Fruit fly (Drosophila melanogaster) whole organism, adult: ENCODE data around the gene PDCD-5.

ENCODE experiments used
- CG11617 ChIP-seq: fragments of 200-800 bp; sonication (Bioruptor generic); optimal IDR thresholded peaks from 2 replicates; lab custom pipeline; 2017; ENCODE audit warnings: mild to moderate bottlenecking, missing biosample characterization, missing genetic modification reagents, missing genetic modification characterization
- CG12768 ChIP-seq: fragments of 200-800 bp; sonication (Bioruptor generic); optimal IDR thresholded peaks from 2 replicates; lab custom pipeline; 2017; ENCODE audit warnings: missing biosample characterization, missing genetic modification characterization, mild to moderate bottlenecking, moderate library complexity, missing genetic modification reagents
- CG14711 ChIP-seq: fragments of 200-800 bp; sonication (Bioruptor generic); optimal IDR thresholded peaks from 2 replicates; lab custom pipeline; 2018; ENCODE audit warnings: missing biosample characterization, mild to moderate bottlenecking, missing genetic modification characterization, moderate library complexity
- CG1620 ChIP-seq: fragments of 200-800 bp; sonication (Bioruptor generic); optimal IDR thresholded peaks from 2 replicates; lab custom pipeline; 2016; ENCODE audit warnings: missing biosample characterization, missing genetic modification characterization
- CG33017 ChIP-seq: fragments of 200-800 bp; sonication (Bioruptor generic); optimal IDR thresholded peaks from 2 replicates; lab custom pipeline; 2018; ENCODE audit warnings: missing biosample characterization, mild to moderate bottlenecking, missing genetic modification characterization, moderate library complexity
- CG5204 ChIP-seq: fragments of 200-800 bp; sonication (Bioruptor generic); optimal IDR thresholded peaks from 2 replicates; lab custom pipeline; 2016; ENCODE audit warnings: missing biosample characterization, missing genetic modification characterization
- CG7045 ChIP-seq: fragments of 200-800 bp; sonication (Bioruptor generic); optimal IDR thresholded peaks from 2 replicates; lab custom pipeline; 2017; ENCODE audit warnings: missing biosample characterization, mild to moderate bottlenecking, missing genetic modification characterization
- CG7101 ChIP-seq: fragments of 200-800 bp; sonication (Bioruptor generic); optimal IDR thresholded peaks from 2 replicates; lab custom pipeline; 2018; ENCODE audit warnings: missing biosample characterization, mild to moderate bottlenecking, missing genetic modification characterization, moderate library complexity
- Clk ChIP-seq: fragments of 200-800 bp; sonication (Bioruptor generic); optimal IDR thresholded peaks from 2 replicates; lab custom pipeline; 2017; ENCODE audit warnings: missing biosample characterization, missing genetic modification characterization
- Crg-1 ChIP-seq: fragments of 200-800 bp; sonication (Bioruptor generic); optimal IDR thresholded peaks from 2 replicates; lab custom pipeline; 2016; ENCODE audit warnings: missing biosample characterization, missing genetic modification characterization
- Hr96 ChIP-seq: fragments of 200-800 bp; sonication (Bioruptor generic); optimal IDR thresholded peaks from 2 replicates; lab custom pipeline; 2016; ENCODE audit warnings: missing biosample characterization, missing genetic modification characterization
- Mnt ChIP-seq: fragments of 200-800 bp; sonication (Bioruptor generic); optimal IDR thresholded peaks from 2 replicates; lab custom pipeline; 2016; ENCODE audit warnings: missing biosample characterization, mild to moderate bottlenecking, missing genetic modification characterization
- bab1 ChIP-seq: fragments of 200-800 bp; sonication (Bioruptor generic); optimal IDR thresholded peaks from 3 replicates; lab custom pipeline; 2019; ENCODE audit warnings: missing biosample characterization, mild to moderate bottlenecking, missing genetic modification characterization, moderate library complexity
- cic ChIP-seq: fragments of 200-800 bp; sonication (Bioruptor generic); optimal IDR thresholded peaks from 2 replicates; lab custom pipeline; 2017; ENCODE audit warnings: missing biosample characterization, mild to moderate bottlenecking, missing genetic modification characterization, moderate library complexity
- cnc ChIP-seq, 2 experiments: fragments of >200 bp; optimal IDR thresholded peaks; 2 replicates each; lab custom pipeline; 2017
- kay ChIP-seq: fragments of 200-800 bp; sonication (Bioruptor generic); peaks from one replicate; lab custom pipeline; 2016; ENCODE audit warnings: missing biosample characterization, missing genetic modification characterization, borderline replicate concordance
- ovo ChIP-seq: fragments of 200-800 bp; sonication (Bioruptor generic); optimal IDR thresholded peaks from 2 replicates; lab custom pipeline; 2016; ENCODE audit warnings: missing biosample characterization, missing genetic modification characterization
- pad ChIP-seq: fragments of 200-800 bp; sonication (Bioruptor generic); optimal IDR thresholded peaks from 3 replicates; lab custom pipeline; 2017; ENCODE audit warnings: missing biosample characterization, missing genetic modification characterization, mild to moderate bottlenecking, moderate library complexity, missing genetic modification reagents
- tj ChIP-seq: fragments of 200-800 bp; sonication (Bioruptor generic); optimal IDR thresholded peaks from 3 replicates; lab custom pipeline; 2017; ENCODE audit warnings: missing biosample characterization, mild to moderate bottlenecking, missing genetic modification characterization, moderate library complexity
- toe ChIP-seq: fragments of 200-800 bp; sonication (Bioruptor generic); optimal IDR thresholded peaks from 2 replicates; lab custom pipeline; 2016; ENCODE audit warnings: missing biosample characterization, missing genetic modification characterization

Gene PDCD-5

dm6 chr3L:16231857-16232256 lies at the start of gene PDCD-5, which contains the start of gene MED10:
Gene PDCD-5, minus strand, starts transcription at chr3L:16232038.
Gene MED10, plus strand, starts transcription at chr3L:16232084.
- TF ChIP-seq CG7101 (tag; lab: Kevin White, UChicago) (peak; percentile 11), toe (GFP tag; lab: Kevin White, UChicago) (no peak), CG7045 (GFP tag; lab: Kevin White, UChicago) (no peak), Crg-1 (GFP tag; lab: Kevin White, UChicago) (no peak), pad (GFP tag; lab: Kevin White, UChicago) (no peak), Mnt (GFP tag; lab: Kevin White, UChicago) (peak; percentile 54), bab1 (peak; percentile 70), CG33017 (no peak), Clk (GFP tag; lab: Kevin White, UChicago) (no peak), cic (GFP tag; lab: Kevin White, UChicago) (peak; percentile 28), CG1620 (GFP tag; lab: Kevin White, UChicago) (peak; percentile 19), kay (GFP tag; lab: Kevin White, UChicago) (no peak), Hr96 (GFP tag; lab: Kevin White, UChicago) (no peak), CG12768 (GFP tag; lab: Kevin White, UChicago) (no peak), cnc (optimal IDR thresholded peaks at IDR 0.05; lab: Kevin White, UChicago) (no peak), CG5204 (GFP tag; lab: Kevin White, UChicago) (no peak), CG14711 (tag; lab: Kevin White, UChicago) (peak; percentile 40), CG11617 (GFP tag; lab: Kevin White, UChicago) (no peak), ovo (no peak), tj (GFP tag; lab: Kevin White, UChicago) (no peak)

- no peak for TF ChIP-seq CG12768 (GFP tag; lab: Kevin White, UChicago)
Observed at dm6 chr3L:16279987-16280454, 48.2 kb upstream of the PDCD-5 start, which contains the start of gene CG13064. Gene CG13064, plus strand, starts transcription at chr3L:16280404.

dm6 chr3L:16279171-16279570 lies 47.3 kb upstream of the PDCD-5 start, which contains the start of gene CG13050:
Gene CG13050, minus strand, starts transcription at chr3L:16279271.
- TF ChIP-seq CG7045 (GFP tag; lab: Kevin White, UChicago) (no peak), tj (GFP tag; lab: Kevin White, UChicago) (no peak), toe (GFP tag; lab: Kevin White, UChicago) (no peak), CG5204 (GFP tag; lab: Kevin White, UChicago) (no peak), CG33017 (no peak), kay (GFP tag; lab: Kevin White, UChicago) (no peak), CG11617 (GFP tag; lab: Kevin White, UChicago) (no peak), bab1 (no peak), pad (GFP tag; lab: Kevin White, UChicago) (no peak), Crg-1 (GFP tag; lab: Kevin White, UChicago) (no peak), CG14711 (tag; lab: Kevin White, UChicago) (no peak), ovo (no peak), cnc (optimal IDR thresholded peaks at IDR 0.05; lab: Kevin White, UChicago) (no peak), Hr96 (GFP tag; lab: Kevin White, UChicago) (no peak), Mnt (GFP tag; lab: Kevin White, UChicago) (no peak), Clk (GFP tag; lab: Kevin White, UChicago) (no peak), CG1620 (GFP tag; lab: Kevin White, UChicago) (no peak), CG7101 (tag; lab: Kevin White, UChicago) (no peak), CG12768 (GFP tag; lab: Kevin White, UChicago) (no peak)

dm6 chr3L:16277135-16277534 lies 45.3 kb upstream of the PDCD-5 start, which contains the start of gene CG13065:
Gene CG13065, plus strand, starts transcription at chr3L:16277435.
- TF ChIP-seq CG11617 (GFP tag; lab: Kevin White, UChicago) (no peak), CG12768 (GFP tag; lab: Kevin White, UChicago) (no peak), cnc (optimal IDR thresholded peaks at IDR 0.05; lab: Kevin White, UChicago) (no peak), Mnt (GFP tag; lab: Kevin White, UChicago) (no peak), CG33017 (no peak), ovo (no peak), CG7045 (GFP tag; lab: Kevin White, UChicago) (no peak), CG1620 (GFP tag; lab: Kevin White, UChicago) (no peak), CG14711 (tag; lab: Kevin White, UChicago) (no peak), pad (GFP tag; lab: Kevin White, UChicago) (no peak), CG5204 (GFP tag; lab: Kevin White, UChicago) (no peak), bab1 (no peak)

- TF ChIP-seq ovo: no peak
- TF ChIP-seq CG14711 (tag; lab: Kevin White, UChicago): no peak
- TF ChIP-seq Hr96 (GFP tag; lab: Kevin White, UChicago): no peak
- TF ChIP-seq CG1620 (GFP tag; lab: Kevin White, UChicago): no peak
- TF ChIP-seq CG7101 (tag; lab: Kevin White, UChicago): no peak
- TF ChIP-seq pad (GFP tag; lab: Kevin White, UChicago): no peak
Observed at dm6 chr3L:16275391-16276017, 43.7 kb upstream of the PDCD-5 start.

- TF ChIP-seq CG7101 (tag; lab: Kevin White, UChicago): no peak
- TF ChIP-seq CG12768 (GFP tag; lab: Kevin White, UChicago): no peak
- TF ChIP-seq CG33017: no peak
- no peak for TF ChIP-seq CG7045 (GFP tag; lab: Kevin White, UChicago)
- TF ChIP-seq cic (GFP tag; lab: Kevin White, UChicago): no peak
Observed at dm6 chr3L:16272338-16272959, 40.6 kb upstream of the PDCD-5 start, which contains the start of gene CG13066. Gene CG13066, plus strand, starts transcription at chr3L:16272909.
